Worm (Caenorhabditis elegans) whole organism, midembryonic: ENCODE data around the gene tmem-184.
A peak's percentile ranks its signal among the peaks of the same experiment; 100 is the strongest.

ENCODE experiments used
- T22C8.4 ChIP-seq: fragments of 200-800 bp; sonication (Bioruptor generic); IDR thresholded peaks from 2 replicates; pipeline ENCODE4 v1.3.6; 2022; ENCODE audit warnings: missing genetic modification characterization, missing compliant biosample characterization
- cog-1 ChIP-seq: sonication (generic microtip); optimal IDR thresholded peaks from 2 replicates; lab custom pipeline; 2016; ENCODE audit warnings: missing genetic modification characterization, missing compliant biosample characterization
- flt-1 ChIP-seq: fragments of 200-800 bp; sonication (Bioruptor generic); IDR thresholded peaks from 2 replicates; pipeline ENCODE4 v1.3.6; 2022; ENCODE audit warnings: missing genetic modification characterization, missing compliant biosample characterization
- klf-2 ChIP-seq: fragments of 200-800 bp; sonication (Bioruptor generic); conservative IDR thresholded peaks from 2 replicates; pipeline ENCODE4 v1.3.6; 2022; ENCODE audit warnings: missing genetic modification reagents, missing genetic modification characterization, missing compliant biosample characterization
- ref-1 ChIP-seq: fragments of 200-800 bp; sonication (Bioruptor generic); conservative IDR thresholded peaks from 2 replicates; pipeline ENCODE4 v1.3.6; 2022; ENCODE audit warnings: missing genetic modification reagents, missing genetic modification characterization, missing compliant biosample characterization
- tab-1 ChIP-seq: fragments of 200-800 bp; sonication (Bioruptor generic); IDR thresholded peaks from 2 replicates; pipeline ENCODE4 v1.3.6; 2022; ENCODE audit warnings: missing genetic modification characterization, missing compliant biosample characterization
- ztf-23 ChIP-seq: fragments of 200-800 bp; sonication (Bioruptor generic); IDR thresholded peaks from 2 replicates; pipeline ENCODE4 v1.3.6; 2022; ENCODE audit warnings: missing genetic modification reagents, missing genetic modification characterization, missing compliant biosample characterization
- ztf-29 ChIP-seq: fragments of 200-800 bp; sonication (Bioruptor generic); IDR thresholded peaks from 2 replicates; pipeline ENCODE4 v1.3.6; 2022; ENCODE audit warnings: missing genetic modification reagents, missing genetic modification characterization, missing compliant biosample characterization

DNA sequence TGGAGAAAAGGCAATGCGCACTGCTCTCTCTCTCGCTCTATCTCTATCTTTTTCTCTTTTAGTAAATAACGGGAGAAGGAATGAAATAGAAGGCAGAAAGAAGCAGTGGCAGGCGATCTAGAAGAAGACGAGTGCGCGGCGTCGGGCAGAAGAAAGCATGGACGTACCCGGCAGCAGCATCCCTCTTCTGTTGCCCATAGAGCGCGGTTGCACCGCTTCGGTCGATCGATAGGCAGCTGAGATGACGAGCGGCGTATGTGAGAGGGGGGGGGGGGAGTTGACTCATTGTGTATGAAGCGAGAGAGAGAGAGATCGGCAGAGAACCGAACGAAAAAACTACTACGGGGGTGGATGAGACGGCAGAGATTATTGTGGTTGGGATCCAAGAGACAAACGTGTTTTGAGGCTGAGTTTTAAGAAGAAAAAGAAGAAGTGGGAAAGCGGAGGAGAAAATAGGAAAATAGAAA lies 1.5 kb upstream of the tmem-184 start:
- peak; percentile 95 for TF ChIP-seq T22C8.4 (GFP tag; lab: Robert Waterston, UW)
- TF ChIP-seq flt-1 (GFP tag; lab: Robert Waterston, UW), result peak; percentile 85
- 0 out of 2 replicates have a peak, but pooled peaks have one; percentile 17 for TF ChIP-seq ztf-23
- no peak for TF ChIP-seq ref-1 (GFP tag; lab: Robert Waterston, UW)
- TF ChIP-seq cog-1, result peak; percentile 53
- no peak for TF ChIP-seq klf-2 (GFP tag; lab: Robert Waterston, UW)
- TF ChIP-seq ztf-29 (GFP tag; lab: Robert Waterston, UW), result no peak
- TF ChIP-seq tab-1, result peak; percentile 72; the same call in 1 of the 2 replicates
